Worm (Caenorhabditis elegans) whole organism, young adult: ENCODE results near the gene kbp-4.

Experiments used
- B0019.2 ChIP-seq: fragments of 200-800 bp; sonication (Bioruptor generic); conservative IDR thresholded peaks from 2 replicates; pipeline ENCODE4 v1.3.6; 2022; ENCODE audit warnings: missing genetic modification reagents, missing genetic modification characterization, missing compliant biosample characterization
- C06A6.2 ChIP-seq: fragments of 200-800 bp; sonication (Bioruptor generic); conservative IDR thresholded peaks from 2 replicates; pipeline ENCODE4 v1.3.6; 2022; ENCODE audit warnings: missing genetic modification characterization, missing compliant biosample characterization
- D2030.7 ChIP-seq: fragments of 200-800 bp; sonication (Bioruptor generic); IDR thresholded peaks from 2 replicates; pipeline ENCODE4 v1.3.6; 2022; ENCODE audit warnings: missing genetic modification reagents, missing genetic modification characterization, missing compliant biosample characterization
- F22D6.2 ChIP-seq: sonication (generic microtip); optimal IDR thresholded peaks from 2 replicates; lab custom pipeline; 2016; ENCODE audit warnings: mild to moderate bottlenecking, missing genetic modification characterization, missing compliant biosample characterization
- F33H1.4 ChIP-seq: fragments of 200-800 bp; sonication (Bioruptor generic); IDR thresholded peaks from 2 replicates; pipeline ENCODE4 v1.3.6; 2022; ENCODE audit warnings: missing genetic modification reagents, missing genetic modification characterization, missing compliant biosample characterization
- F49E8.2 ChIP-seq: sonication (generic microtip); optimal IDR thresholded peaks from 3 replicates; lab custom pipeline; 2017; ENCODE audit warnings: missing genetic modification characterization, mild to moderate bottlenecking, missing compliant biosample characterization, antibody characterized with exemption, moderate library complexity; ENCODE audit not compliant: insufficient read depth
- F55B11.4 ChIP-seq: sonication (generic microtip); optimal IDR thresholded peaks from 2 replicates; lab custom pipeline; 2016; ENCODE audit warnings: missing compliant biosample characterization, missing genetic modification characterization, borderline replicate concordance; ENCODE audit not compliant: insufficient read depth
- F57A8.1 ChIP-seq: fragments of 200-800 bp; sonication (Bioruptor generic); optimal IDR thresholded peaks from 2 replicates; lab custom pipeline; 2018; ENCODE audit warnings: mild to moderate bottlenecking, missing genetic modification characterization, moderate library complexity, missing compliant biosample characterization
- F57C9.4 ChIP-seq: sonication (generic microtip); optimal IDR thresholded peaks from 2 replicates; lab custom pipeline; 2017; ENCODE audit warnings: mild to moderate bottlenecking, missing genetic modification characterization, missing compliant biosample characterization
- K11D2.4 ChIP-seq: fragments of 200-800 bp; sonication (Bioruptor generic); IDR thresholded peaks from 2 replicates; pipeline ENCODE4 v1.3.6; 2022; ENCODE audit warnings: missing genetic modification reagents, missing genetic modification characterization, missing compliant biosample characterization
- T26A5.8 ChIP-seq: sonication (generic microtip); optimal IDR thresholded peaks from 2 replicates; lab custom pipeline; 2016; ENCODE audit warnings: missing genetic modification characterization, missing compliant biosample characterization
- Y53G8AR.9 ChIP-seq: fragments of 200-800 bp; sonication (Bioruptor generic); conservative IDR thresholded peaks from 2 replicates; pipeline ENCODE4 v1.3.6; 2022; ENCODE audit warnings: missing genetic modification reagents, missing genetic modification characterization, missing compliant biosample characterization
- Y95B8A.8 ChIP-seq: fragments of 200-800 bp; sonication (Bioruptor generic); IDR thresholded peaks from 2 replicates; pipeline ENCODE4 v1.3.6; 2022; ENCODE audit warnings: missing genetic modification reagents, missing genetic modification characterization, missing compliant biosample characterization
- ZK185.1 ChIP-seq: sonication (generic microtip); optimal IDR thresholded peaks from 2 replicates; lab custom pipeline; 2016; ENCODE audit warnings: mild to moderate bottlenecking, missing genetic modification characterization, missing compliant biosample characterization; ENCODE audit not compliant: poor library complexity, severe bottlenecking
- athp-1 ChIP-seq: sonication (generic microtip); optimal IDR thresholded peaks from 2 replicates; lab custom pipeline; 2017; ENCODE audit warnings: mild to moderate bottlenecking, missing genetic modification characterization, missing compliant biosample characterization
- dox-1 ChIP-seq: fragments of 200-800 bp; sonication (Bioruptor generic); IDR thresholded peaks from 2 replicates; pipeline ENCODE4 v1.3.6; 2022; ENCODE audit warnings: missing genetic modification reagents, missing genetic modification characterization, missing compliant biosample characterization
- dpl-1 ChIP-seq: fragments of 150-350 bp; optimal IDR thresholded peaks from 2 replicates; lab custom pipeline; 2014; ENCODE audit warnings: missing biosample characterization, missing genetic modification reagents, missing genetic modification characterization
- efl-1 ChIP-seq: fragments of 150-350 bp; optimal IDR thresholded peaks from 2 replicates; lab custom pipeline; 2014; ENCODE audit warnings: missing biosample characterization, missing genetic modification reagents, missing genetic modification characterization
- ets-4 ChIP-seq: fragments of 200-800 bp; sonication (Bioruptor generic); optimal IDR thresholded peaks from 2 replicates; lab custom pipeline; 2018; ENCODE audit warnings: mild to moderate bottlenecking, missing genetic modification characterization, missing compliant biosample characterization
- fkh-3 ChIP-seq: sonication (generic microtip); optimal IDR thresholded peaks from 2 replicates; lab custom pipeline; 2016; ENCODE audit warnings: mild to moderate bottlenecking, missing genetic modification characterization, missing compliant biosample characterization
- hlh-26 ChIP-seq: fragments of 200-800 bp; sonication (Bioruptor generic); conservative IDR thresholded peaks from 2 replicates; pipeline ENCODE4 v1.3.6; 2022; ENCODE audit warnings: missing genetic modification reagents, missing genetic modification characterization, missing compliant biosample characterization
- hrde-1 ChIP-seq: sonication (generic microtip); optimal IDR thresholded peaks from 2 replicates; lab custom pipeline; 2016; ENCODE audit warnings: missing genetic modification characterization, mild to moderate bottlenecking, missing compliant biosample characterization, moderate library complexity, missing genotype, missing genetic modification reagents, borderline replicate concordance
- hsf-1 ChIP-seq: fragments of 200-800 bp; sonication (Bioruptor generic); IDR thresholded peaks from 2 replicates; pipeline ENCODE4 v1.3.6; 2022; ENCODE audit warnings: missing genetic modification reagents, missing genetic modification characterization, missing compliant biosample characterization
- let-526 ChIP-seq: fragments of 200-800 bp; sonication (Bioruptor generic); IDR thresholded peaks from 2 replicates; pipeline ENCODE4 v1.3.6; 2022; ENCODE audit warnings: missing genetic modification reagents, missing genetic modification characterization, missing compliant biosample characterization
- lin-26 ChIP-seq: fragments of 200-800 bp; sonication (Bioruptor generic); IDR thresholded peaks from 2 replicates; pipeline ENCODE4 v1.3.6; 2022; ENCODE audit warnings: missing genetic modification reagents, missing genetic modification characterization, missing compliant biosample characterization
- lsy-27 ChIP-seq: sonication (generic microtip); optimal IDR thresholded peaks from 2 replicates; lab custom pipeline; 2017; ENCODE audit warnings: missing genetic modification characterization, mild to moderate bottlenecking, missing compliant biosample characterization, antibody characterized with exemption, missing genotype, borderline replicate concordance; ENCODE audit not compliant: insufficient read depth
- nfya-1 ChIP-seq: sonication (generic microtip); optimal IDR thresholded peaks from 2 replicates; lab custom pipeline; 2017; ENCODE audit warnings: antibody characterized with exemption, missing compliant biosample characterization, missing genetic modification characterization, borderline replicate concordance; ENCODE audit not compliant: insufficient read depth
- nfya-2 ChIP-seq: fragments of 200-800 bp; sonication (Bioruptor generic); IDR thresholded peaks from 2 replicates; pipeline ENCODE4 v1.3.6; 2022; ENCODE audit warnings: missing genetic modification reagents, missing genetic modification characterization, missing compliant biosample characterization
- nhr-179 ChIP-seq: sonication (generic microtip); optimal IDR thresholded peaks from 2 replicates; lab custom pipeline; 2016; ENCODE audit warnings: mild to moderate bottlenecking, missing genetic modification characterization, missing compliant biosample characterization
- nhr-27 ChIP-seq: fragments of 200-800 bp; sonication (Bioruptor generic); optimal IDR thresholded peaks from 2 replicates; lab custom pipeline; 2018; ENCODE audit warnings: mild to moderate bottlenecking, missing genetic modification characterization, moderate library complexity, missing compliant biosample characterization
- pbrm-1 ChIP-seq: fragments of 200-800 bp; sonication (Bioruptor generic); IDR thresholded peaks from 2 replicates; pipeline ENCODE4 v1.3.6; 2022; ENCODE audit warnings: missing genetic modification reagents, missing genetic modification characterization, missing compliant biosample characterization
- pha-4 ChIP-seq: fragments of 150-350 bp; sonication (generic microtip); optimal IDR thresholded peaks from 2 replicates; lab custom pipeline; 2014; ENCODE audit warnings: missing biosample characterization, missing genetic modification reagents, missing genetic modification characterization
- rec-8 ChIP-seq, 2 experiments: sonication (generic microtip); optimal IDR thresholded peaks; 2 replicates each; lab custom pipeline; 2016; ENCODE audit warnings: mild to moderate bottlenecking in 2 of 2, missing genetic modification characterization in 2 of 2, missing genetic modification reagents in 2 of 2, missing genotype in 2 of 2, missing biosample characterization in 1 of 2, missing compliant biosample characterization in 1 of 2, moderate library complexity in 1 of 2
- repo-1 ChIP-seq: sonication (generic microtip); optimal IDR thresholded peaks from 2 replicates; lab custom pipeline; 2017; ENCODE audit warnings: mild to moderate bottlenecking, missing genetic modification characterization, missing compliant biosample characterization
- sdz-38 ChIP-seq: sonication (generic microtip); optimal IDR thresholded peaks from 2 replicates; lab custom pipeline; 2016; ENCODE audit warnings: missing genotype, missing genetic modification characterization, missing compliant biosample characterization
- sea-2 ChIP-seq: fragments of 200-800 bp; sonication (Bioruptor generic); IDR thresholded peaks from 2 replicates; pipeline ENCODE4 v1.3.6; 2022; ENCODE audit warnings: missing genetic modification characterization, missing compliant biosample characterization
- snpc-1.3 ChIP-seq: sonication (generic microtip); optimal IDR thresholded peaks from 2 replicates; lab custom pipeline; 2017; ENCODE audit warnings: missing genetic modification characterization, mild to moderate bottlenecking, missing compliant biosample characterization, antibody characterized with exemption, moderate library complexity, missing genotype, missing genetic modification reagents; ENCODE audit not compliant: insufficient read depth
- snpc-3.4 ChIP-seq: sonication (generic microtip); optimal IDR thresholded peaks from 2 replicates; lab custom pipeline; 2017; ENCODE audit warnings: missing genetic modification characterization, mild to moderate bottlenecking, missing compliant biosample characterization, antibody characterized with exemption, moderate library complexity, missing genotype, missing genetic modification reagents
- snpc-4 ChIP-seq, 5 experiments: fragments of 150-350 bp in 1 of 5; sonication (generic microtip) in 4 of 5; optimal IDR thresholded peaks; 2 replicates each; lab custom pipeline; 2014 to 2018; ENCODE audit warnings: missing genetic modification characterization in 5 of 5, missing biosample characterization in 3 of 5, antibody characterized with exemption in 2 of 5, mild to moderate bottlenecking in 2 of 5, missing compliant biosample characterization in 2 of 5, missing genotype in 2 of 5, moderate library complexity in 2 of 5, missing genetic modification reagents in 1 of 5
- somi-1 ChIP-seq: fragments of 200-800 bp; sonication (Bioruptor generic); optimal IDR thresholded peaks from 2 replicates; lab custom pipeline; 2018; ENCODE audit warnings: mild to moderate bottlenecking, missing genetic modification characterization, missing compliant biosample characterization
- unc-130 ChIP-seq: sonication (generic microtip); optimal IDR thresholded peaks from 2 replicates; lab custom pipeline; 2016; ENCODE audit warnings: missing genetic modification reagents, missing genetic modification characterization, missing compliant biosample characterization
- xnd-1 ChIP-seq: sonication (generic microtip); optimal IDR thresholded peaks from 2 replicates; lab custom pipeline; 2016; ENCODE audit warnings: missing genotype, missing genetic modification reagents, missing genetic modification characterization, missing compliant biosample characterization
- ztf-26 ChIP-seq: sonication (generic microtip); optimal IDR thresholded peaks from 2 replicates; lab custom pipeline; 2017; ENCODE audit warnings: missing genetic modification characterization, missing compliant biosample characterization
- ztf-28 ChIP-seq: fragments of 200-800 bp; sonication (Bioruptor generic); IDR thresholded peaks from 2 replicates; pipeline ENCODE4 v1.3.6; 2022; ENCODE audit warnings: missing genetic modification reagents, missing genetic modification characterization, missing compliant biosample characterization
- ztf-3 ChIP-seq: fragments of 200-800 bp; sonication (Bioruptor generic); optimal IDR thresholded peaks from 2 replicates; lab custom pipeline; 2018; ENCODE audit warnings: mild to moderate bottlenecking, missing genetic modification characterization, missing compliant biosample characterization
- ztf-6 ChIP-seq: fragments of 200-800 bp; sonication (Bioruptor generic); IDR thresholded peaks from 2 replicates; pipeline ENCODE4 v1.3.6; 2022; ENCODE audit warnings: missing genetic modification reagents, missing genetic modification characterization, missing compliant biosample characterization

The kbp-4 gene

DNA sequence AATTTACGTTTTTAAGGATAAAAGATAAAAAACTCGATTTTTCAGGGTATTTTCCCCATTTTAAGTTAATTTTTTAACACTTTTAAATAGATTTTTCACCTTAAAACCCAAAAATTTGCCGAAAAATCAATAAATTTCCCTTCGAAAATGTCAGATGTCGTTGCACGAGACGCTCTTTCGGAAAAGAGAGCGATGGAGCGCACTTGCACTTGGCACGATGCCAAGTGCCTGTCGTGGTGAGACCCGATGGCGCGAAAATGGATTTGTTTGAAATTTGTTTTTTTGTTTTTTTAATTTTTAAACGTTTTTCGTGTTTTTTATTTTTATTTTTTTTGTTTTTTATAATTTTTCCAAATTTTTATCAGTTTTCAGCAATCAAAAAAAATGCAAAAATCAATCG is at the start of gene kbp-4, which contains the start of gene rab-18 (continued):
- TF ChIP-seq Y53G8AR.9 (GFP tag; lab: Robert Waterston, UW) (peak; percentile 78; the same call in 1 of the 2 replicates), K11D2.4 (GFP tag; lab: Robert Waterston, UW) (peak; percentile 87), ztf-6 (GFP tag; lab: Robert Waterston, UW) (0 out of 2 replicates have a peak, but pooled peaks have one; percentile 48), T26A5.8 (no peak), D2030.7 (peak; percentile 93), pbrm-1 (GFP tag; lab: Robert Waterston, UW) (peak; percentile 91), ets-4 (no peak), hrde-1 (tag; lab: Kevin White, UChicago) (no peak), sea-2 (no peak), B0019.2 (GFP tag; lab: Robert Waterston, UW) (peak; percentile 81), F57C9.4 (no peak), nfya-1 (tag; lab: Kevin White, UChicago) (no peak), repo-1 (tag; lab: Kevin White, UChicago) (peak; percentile 48), nfya-2 (no peak), ztf-3 (GFP tag; lab: Kevin White, UChicago) (no peak), athp-1 (tag; lab: Kevin White, UChicago) (peak; percentile 93), nhr-179 (tag; lab: Kevin White, UChicago) (no peak), ZK185.1 (no peak), F57A8.1 (GFP tag; lab: Kevin White, UChicago) (no peak), somi-1 (no peak), snpc-1.3 (tag; lab: Kevin White, UChicago) (peak; percentile 90), dpl-1 (GFP tag; lab: Kevin White, UChicago) (peak; percentile 94), dox-1 (GFP tag; lab: Robert Waterston, UW) (peak; percentile 96), F49E8.2 (tag; lab: Kevin White, UChicago) (peak; percentile 85), lsy-27 (tag; lab: Kevin White, UChicago) (peak; percentile 3), snpc-3.4 (tag; lab: Kevin White, UChicago) (peak; percentile 92), ztf-28 (GFP tag; lab: Robert Waterston, UW) (0 out of 2 replicates have a peak, but pooled peaks have one; percentile 65), C06A6.2 (GFP tag; lab: Robert Waterston, UW) (peak; percentile 69), hsf-1 (GFP tag; lab: Robert Waterston, UW) (peak; percentile 74), hlh-26 (no peak), ztf-26 (tag; lab: Kevin White, UChicago) (peak; percentile 65), F22D6.2 (tag; lab: Kevin White, UChicago) (no peak), F33H1.4 (GFP tag; lab: Robert Waterston, UW) (peak; percentile 99), xnd-1 (tag; lab: Kevin White, UChicago) (peak; percentile 68), lin-26 (GFP tag; lab: Robert Waterston, UW) (no peak), nhr-27 (tag; lab: Kevin White, UChicago) (no peak), let-526 (GFP tag; lab: Robert Waterston, UW) (0 out of 2 replicates have a peak, but pooled peaks have one; percentile 62), Y95B8A.8 (peak; percentile 97), sdz-38 (tag; lab: Kevin White, UChicago) (no peak), pha-4 (tag; lab: Kevin White, UChicago) (peak; percentile 98), rec-8 (tag; optimal IDR thresholded peaks at IDR 0.05; lab: Kevin White, UChicago) (no peak), unc-130 (GFP tag; lab: Kevin White, UChicago) (peak; percentile 60), F55B11.4 (tag; lab: Kevin White, UChicago) (no peak), efl-1 (peak; percentile 97), fkh-3 (tag; lab: Kevin White, UChicago) (no peak), snpc-4 (GFP tag; optimal IDR thresholded peaks at IDR 0.05; lab: Kevin White, UChicago) (peak; percentile 45), snpc-4 (tag; optimal IDR thresholded peaks at IDR 0.05; lab: Kevin White, UChicago) (peak; percentile 65 to 81 (median 78))
